Worm (Caenorhabditis elegans) whole organism, mixed stage, embryonic: ENCODE results near the gene dpf-2.

ENCODE experiments used
- elt-1 ChIP-seq: sonication (generic microtip); optimal IDR thresholded peaks from 2 replicates; lab custom pipeline; 2017; ENCODE audit warnings: missing genetic modification characterization, mild to moderate bottlenecking, missing compliant biosample characterization, antibody characterized with exemption, moderate library complexity, borderline replicate concordance; ENCODE audit not compliant: insufficient read depth
- flh-1 ChIP-seq: fragments of 200-800 bp; sonication (Bioruptor generic); optimal IDR thresholded peaks from 2 replicates; lab custom pipeline; 2018; ENCODE audit warnings: mild to moderate bottlenecking, missing genetic modification characterization, moderate library complexity, missing compliant biosample characterization
- lsy-2 ChIP-seq: fragments of 150-350 bp; optimal IDR thresholded peaks from 2 replicates; lab custom pipeline; 2014; ENCODE audit warnings: missing biosample characterization, missing genetic modification characterization
- mab-5 ChIP-seq: fragments of 150-350 bp; optimal IDR thresholded peaks from 2 replicates; lab custom pipeline; 2014; ENCODE audit warnings: missing biosample characterization, missing genetic modification characterization
- nhr-12 ChIP-seq: fragments of 150-350 bp; optimal IDR thresholded peaks from 2 replicates; lab custom pipeline; 2014; ENCODE audit warnings: missing biosample characterization, missing genetic modification characterization
- nhr-237 ChIP-seq: fragments of 150-350 bp; optimal IDR thresholded peaks from 2 replicates; lab custom pipeline; 2014; ENCODE audit warnings: missing biosample characterization, missing genetic modification characterization
- nhr-28 ChIP-seq: fragments of 150-350 bp; optimal IDR thresholded peaks from 2 replicates; lab custom pipeline; 2014; ENCODE audit warnings: missing biosample characterization, missing genetic modification characterization
- nhr-76 ChIP-seq: sonication (generic microtip); optimal IDR thresholded peaks from 2 replicates; lab custom pipeline; 2017; ENCODE audit warnings: missing biosample characterization, missing genetic modification characterization
- pha-4 ChIP-seq: fragments of 150-350 bp; optimal IDR thresholded peaks from 2 replicates; lab custom pipeline; 2018; ENCODE audit warnings: missing biosample characterization, missing genetic modification reagents, missing genetic modification characterization
- snpc-4 ChIP-seq: fragments of 150-350 bp; optimal IDR thresholded peaks from 2 replicates; lab custom pipeline; 2014; ENCODE audit warnings: missing biosample characterization, missing genetic modification characterization
- sptf-1 ChIP-seq: sonication (generic microtip); optimal IDR thresholded peaks from 2 replicates; lab custom pipeline; 2017; ENCODE audit warnings: mild to moderate bottlenecking, missing genetic modification characterization, moderate library complexity, missing compliant biosample characterization
- unc-39 ChIP-seq: fragments of 150-350 bp; optimal IDR thresholded peaks from 2 replicates; lab custom pipeline; 2014; ENCODE audit warnings: missing biosample characterization, missing genetic modification characterization
- ztf-11 ChIP-seq: fragments of 150-350 bp; optimal IDR thresholded peaks from 2 replicates; lab custom pipeline; 2014; ENCODE audit warnings: missing biosample characterization, missing genetic modification characterization

DNA sequence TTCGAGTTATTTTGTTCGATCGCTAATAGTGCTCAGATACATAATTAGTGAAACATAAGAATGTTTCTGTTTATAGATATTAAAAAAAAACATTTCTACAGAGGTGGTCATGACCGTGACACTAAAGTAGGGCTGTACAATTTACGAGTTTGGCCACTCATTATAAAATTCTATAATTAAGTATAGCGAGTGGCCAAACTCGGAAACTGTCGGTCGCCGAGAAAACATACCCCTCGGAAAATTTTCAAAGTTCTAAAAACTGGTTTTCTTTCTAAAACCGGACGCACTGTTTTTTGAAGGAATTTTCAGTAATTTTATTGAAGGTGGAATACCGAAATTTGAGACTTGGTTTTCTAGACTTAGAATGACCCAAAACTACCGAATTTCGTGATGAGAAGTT is 25.9 kb upstream of the dpf-2 start:
- TF ChIP-seq nhr-76 (no peak), flh-1 (GFP tag; lab: Kevin White, UChicago) (no peak), nhr-28 (tag; lab: Kevin White, UChicago) (no peak), nhr-237 (no peak), elt-1 (tag; lab: Kevin White, UChicago) (no peak), snpc-4 (tag; lab: Kevin White, UChicago) (no peak), pha-4 (no peak), lsy-2 (tag; lab: Kevin White, UChicago) (no peak), mab-5 (tag; lab: Kevin White, UChicago) (no peak), nhr-12 (tag; lab: Kevin White, UChicago) (no peak), sptf-1 (tag; lab: Kevin White, UChicago) (no peak), unc-39 (tag; lab: Kevin White, UChicago) (no peak), ztf-11 (no peak)
